Fruit fly (Drosophila melanogaster): ENCODE results near the gene Nak.

DNA sequence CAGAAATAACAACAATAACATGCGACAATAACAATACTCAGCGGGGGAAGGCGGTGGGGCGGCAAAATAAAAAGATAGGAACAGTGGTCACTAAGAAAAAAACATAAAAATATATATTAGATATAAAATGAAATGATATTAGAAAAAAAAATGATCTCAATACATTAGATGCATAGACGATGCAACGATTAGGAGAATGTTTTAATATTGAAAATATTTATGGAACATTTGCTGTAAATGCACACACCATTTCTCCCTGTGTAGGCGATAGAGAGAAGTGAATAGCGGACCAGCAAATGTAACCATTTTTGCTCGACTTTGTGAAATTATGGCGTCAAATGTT lies 2.4 kb downstream of the Nak start:
- TF ChIP-seq toe (GFP tag; optimal IDR thresholded peaks at IDR 0.05) (peak; percentile 84), CG1620 (GFP tag; optimal IDR thresholded peaks at IDR 0.05) (peak; percentile 74), Clk (GFP tag; optimal IDR thresholded peaks at IDR 0.05) (peak; percentile 49), Mnt (GFP tag; optimal IDR thresholded peaks at IDR 0.05) (peak; percentile 62), CG5204 (GFP tag; optimal IDR thresholded peaks at IDR 0.05) (peak; percentile 84), CG33017 (tag; optimal IDR thresholded peaks at IDR 0.05) (peak; percentile 86), CG14711 (tag; optimal IDR thresholded peaks at IDR 0.05) (peak; percentile 89), pad (GFP tag; optimal IDR thresholded peaks at IDR 0.05) (peak; percentile 49), ovo (GFP tag; optimal IDR thresholded peaks at IDR 0.05) (peak; percentile 71)
